Fruit fly (Drosophila melanogaster): ENCODE data around the gene CG15211.

The CG15211 gene

dm6 chrX:10827301-10827700, 55.0 kb downstream of the CG15211 start (continued):
- TF ChIP-seq CG32006 (GFP tag; optimal IDR thresholded peaks at IDR 0.05) (no peak), CG7368 (GFP tag; optimal IDR thresholded peaks at IDR 0.05) (no peak), net (GFP tag; optimal IDR thresholded peaks at IDR 0.05) (no peak), achi (GFP tag; optimal IDR thresholded peaks at IDR 0.05) (peak; percentile 35), CG6276 (GFP tag; optimal IDR thresholded peaks at IDR 0.05) (no peak), CG11762 (GFP tag; optimal IDR thresholded peaks at IDR 0.05; ENCODE audit: insufficient read depth) (no peak), CG9139 (GFP tag; optimal IDR thresholded peaks at IDR 0.05) (no peak), Met (GFP tag; optimal IDR thresholded peaks at IDR 0.05) (peak; percentile 28), Eip75B (GFP tag; optimal IDR thresholded peaks at IDR 0.05) (no peak), fd59A (GFP tag; optimal IDR thresholded peaks at IDR 0.05) (no peak), CG3919 (GFP tag; optimal IDR thresholded peaks at IDR 0.05) (no peak), CG34406 (GFP tag; optimal IDR thresholded peaks at IDR 0.05) (peak; percentile 19), Hr4 (GFP tag; optimal IDR thresholded peaks at IDR 0.05) (no peak), CG8319 (GFP tag; optimal IDR thresholded peaks at IDR 0.05) (no peak), CG6808 (GFP tag; optimal IDR thresholded peaks at IDR 0.05) (peak; percentile 3), Blimp-1 (GFP tag; optimal IDR thresholded peaks at IDR 0.05) (no peak), CG6163 (GFP tag; IDR thresholded peaks at IDR 0.05) (no peak), topi (GFP tag; optimal IDR thresholded peaks at IDR 0.05) (no peak), esn (GFP tag; optimal IDR thresholded peaks at IDR 0.05) (peak; percentile 51), Eip78C (GFP tag) (peak; percentile 63), Eip93F (GFP tag; optimal IDR thresholded peaks at IDR 0.05) (no peak), vri (GFP tag; optimal IDR thresholded peaks at IDR 0.05) (no peak), OdsH (GFP tag; optimal IDR thresholded peaks at IDR 0.05) (no peak), CG10631 (GFP tag; optimal IDR thresholded peaks at IDR 0.05) (peak; percentile 16)
